Worm (Caenorhabditis elegans) whole organism, midembryonic: ENCODE measurements around the gene C40A11.8.

Experiments
- T22C8.4 ChIP-seq: fragments of 200-800 bp; sonication (Bioruptor generic); IDR thresholded peaks from 2 replicates; pipeline ENCODE4 v1.3.6; 2022; ENCODE audit warnings: missing genetic modification characterization, missing compliant biosample characterization
- cog-1 ChIP-seq: sonication (generic microtip); optimal IDR thresholded peaks from 2 replicates; lab custom pipeline; 2016; ENCODE audit warnings: missing genetic modification characterization, missing compliant biosample characterization
- flt-1 ChIP-seq: fragments of 200-800 bp; sonication (Bioruptor generic); IDR thresholded peaks from 2 replicates; pipeline ENCODE4 v1.3.6; 2022; ENCODE audit warnings: missing genetic modification characterization, missing compliant biosample characterization
- klf-2 ChIP-seq: fragments of 200-800 bp; sonication (Bioruptor generic); conservative IDR thresholded peaks from 2 replicates; pipeline ENCODE4 v1.3.6; 2022; ENCODE audit warnings: missing genetic modification reagents, missing genetic modification characterization, missing compliant biosample characterization
- med-1 ChIP-seq: sonication (generic microtip); optimal IDR thresholded peaks from 2 replicates; lab custom pipeline; 2017; ENCODE audit warnings: missing genetic modification characterization, mild to moderate bottlenecking, missing compliant biosample characterization, antibody characterized with exemption, missing genetic modification reagents; ENCODE audit not compliant: insufficient read depth
- ref-1 ChIP-seq: fragments of 200-800 bp; sonication (Bioruptor generic); conservative IDR thresholded peaks from 2 replicates; pipeline ENCODE4 v1.3.6; 2022; ENCODE audit warnings: missing genetic modification reagents, missing genetic modification characterization, missing compliant biosample characterization
- tab-1 ChIP-seq: fragments of 200-800 bp; sonication (Bioruptor generic); IDR thresholded peaks from 2 replicates; pipeline ENCODE4 v1.3.6; 2022; ENCODE audit warnings: missing genetic modification characterization, missing compliant biosample characterization
- ztf-23 ChIP-seq: fragments of 200-800 bp; sonication (Bioruptor generic); IDR thresholded peaks from 2 replicates; pipeline ENCODE4 v1.3.6; 2022; ENCODE audit warnings: missing genetic modification reagents, missing genetic modification characterization, missing compliant biosample characterization
- ztf-29 ChIP-seq: fragments of 200-800 bp; sonication (Bioruptor generic); IDR thresholded peaks from 2 replicates; pipeline ENCODE4 v1.3.6; 2022; ENCODE audit warnings: missing genetic modification reagents, missing genetic modification characterization, missing compliant biosample characterization

Gene C40A11.8

DNA sequence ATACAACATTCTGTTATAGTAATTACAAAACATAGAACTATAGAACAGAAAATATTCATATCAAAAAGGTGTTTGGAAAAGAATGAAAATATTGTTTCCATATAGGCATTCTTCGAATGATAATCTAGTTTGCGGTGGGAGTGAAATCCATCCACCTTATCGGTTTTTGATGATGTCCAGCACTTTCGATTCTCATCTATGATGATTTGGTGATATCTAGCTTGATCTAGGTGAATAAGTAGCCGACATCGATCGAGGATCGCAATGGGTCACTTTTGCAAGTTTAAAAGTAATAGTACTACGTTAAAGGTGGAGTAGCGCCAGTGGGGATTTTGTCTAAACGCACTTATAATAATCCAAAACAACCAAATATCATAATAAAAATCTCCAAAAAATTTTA lies 37.8 kb downstream of the C40A11.8 start, which contains the start of gene R52.6:
R52.6 (minus strand) TSS at position 101 of the 400 bp plus-strand sequence.
- no peak for TF ChIP-seq klf-2 (GFP tag; lab: Robert Waterston, UW)
- no peak for TF ChIP-seq tab-1 (GFP tag; lab: Robert Waterston, UW)
- no peak for TF ChIP-seq ref-1 (GFP tag; lab: Robert Waterston, UW)
- no peak for TF ChIP-seq cog-1
- no peak for TF ChIP-seq ztf-29 (GFP tag; lab: Robert Waterston, UW)
- TF ChIP-seq ztf-23 (GFP tag; lab: Robert Waterston, UW), result no peak
- TF ChIP-seq med-1 (GFP tag; lab: Kevin White, UChicago), result no peak
- no peak for TF ChIP-seq T22C8.4 (GFP tag; lab: Robert Waterston, UW)
- no peak for TF ChIP-seq flt-1 (GFP tag; lab: Robert Waterston, UW)

DNA sequence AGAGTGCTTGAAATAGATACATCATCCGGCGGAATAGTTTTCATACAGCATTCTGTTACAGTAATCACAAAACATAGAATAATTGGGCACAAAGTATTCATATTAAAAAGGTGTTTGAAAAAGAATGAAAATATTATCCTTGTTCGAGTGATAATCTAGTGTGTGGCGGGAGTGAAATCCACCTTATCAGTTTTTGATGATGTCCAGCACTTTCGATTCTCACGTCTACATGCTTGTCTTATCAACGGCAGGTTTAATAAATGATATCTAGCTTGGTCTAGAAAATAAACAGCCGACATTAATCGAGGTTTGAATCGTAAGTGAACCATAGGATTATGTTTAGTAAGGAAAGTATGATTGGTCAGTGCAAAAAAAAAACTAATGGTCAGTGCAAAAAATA lies 40.8 kb downstream of the C40A11.8 start, which contains the start of gene R52.5:
R52.5 (minus strand) TSS at position 101 of the 400 bp plus-strand sequence.
- no peak for TF ChIP-seq T22C8.4 (GFP tag; lab: Robert Waterston, UW)
- TF ChIP-seq med-1 (GFP tag; lab: Kevin White, UChicago), result no peak
- no peak for TF ChIP-seq ztf-29 (GFP tag; lab: Robert Waterston, UW)
- TF ChIP-seq ztf-23 (GFP tag; lab: Robert Waterston, UW), result no peak
- TF ChIP-seq klf-2 (GFP tag; lab: Robert Waterston, UW), result no peak
- no peak for TF ChIP-seq cog-1
- no peak for TF ChIP-seq tab-1 (GFP tag; lab: Robert Waterston, UW)

DNA sequence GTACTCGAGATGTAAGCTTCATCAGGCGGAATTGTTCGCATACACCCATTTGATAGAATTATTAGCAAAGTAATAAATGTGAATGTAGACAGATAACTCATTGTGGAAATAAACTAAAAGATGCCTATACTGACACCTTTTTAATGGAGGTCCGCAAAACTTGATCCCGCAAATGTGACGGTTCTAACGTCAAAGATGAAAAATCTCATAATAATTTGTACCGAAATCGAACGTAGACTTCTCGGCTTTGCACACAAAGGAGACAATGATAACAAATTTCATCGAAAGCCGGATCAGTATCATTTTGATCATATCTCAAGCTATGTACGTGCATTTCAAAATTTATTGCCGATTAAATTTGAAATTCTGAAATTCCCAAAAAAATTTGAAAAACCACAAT lies 42.4 kb downstream of the C40A11.8 start, which contains the start of gene R52.4:
R52.4 (minus strand) TSS at position 101 of the 400 bp plus-strand sequence.
- TF ChIP-seq T22C8.4 (GFP tag; lab: Robert Waterston, UW), result no peak
